Worm (Caenorhabditis elegans) whole organism, late embryonic: ENCODE measurements around the gene clpf-1.

Source experiments
- ama-1 ChIP-seq: fragments of 150-350 bp; optimal IDR thresholded peaks from 2 replicates; lab custom pipeline; 2014
- ets-4 ChIP-seq: sonication (generic microtip); optimal IDR thresholded peaks from 2 replicates; lab custom pipeline; 2016; ENCODE audit warnings: missing genetic modification characterization, missing compliant biosample characterization
- gmeb-2 ChIP-seq: sonication (generic microtip); optimal IDR thresholded peaks from 2 replicates; lab custom pipeline; 2016; ENCODE audit warnings: missing genetic modification characterization, inconsistent platforms, missing compliant biosample characterization
- nhr-232 ChIP-seq: sonication (generic microtip); optimal IDR thresholded peaks from 2 replicates; lab custom pipeline; 2016; ENCODE audit warnings: missing genetic modification characterization, missing compliant biosample characterization
- pag-3 ChIP-seq: sonication (generic microtip); optimal IDR thresholded peaks from 2 replicates; lab custom pipeline; 2016; ENCODE audit warnings: missing compliant biosample characterization, missing genetic modification characterization, borderline replicate concordance
- ztf-16 ChIP-seq: sonication (generic microtip); optimal IDR thresholded peaks from 2 replicates; lab custom pipeline; 2017; ENCODE audit warnings: missing genetic modification characterization, missing compliant biosample characterization

- TF ChIP-seq ama-1 (lab: Kevin White, UChicago) (no peak), gmeb-2 (no peak), pag-3 (no peak), nhr-232 (no peak), ztf-16 (tag; lab: Kevin White, UChicago) (no peak), ets-4 (tag; lab: Kevin White, UChicago) (no peak)
Measured at ce11 chrIII:3367772-3368171, 29.8 kb upstream of the clpf-1 start.
